Worm (Caenorhabditis elegans): ENCODE results near the gene F27B3.6.

DNA sequence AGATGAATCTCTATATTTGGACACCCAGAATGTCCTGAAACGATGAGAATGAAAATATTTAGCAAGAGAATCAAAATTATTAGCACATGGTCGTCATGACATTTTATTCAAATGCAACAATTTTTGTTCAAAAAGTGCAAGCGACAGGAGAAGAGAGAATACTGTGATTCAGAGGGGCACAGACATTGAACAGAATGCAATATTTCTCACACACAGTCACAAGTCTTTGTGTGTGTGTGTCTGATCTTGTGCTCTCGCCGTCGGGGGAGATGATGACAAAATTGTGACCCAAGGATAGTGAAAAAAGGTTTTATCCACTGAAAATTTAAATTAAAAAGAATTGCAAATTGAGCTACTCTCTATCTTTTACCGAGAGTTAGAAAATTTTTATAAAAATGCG, 24.8 kb upstream of the F27B3.6 start:
- TF ChIP-seq him-1 (tag; optimal IDR thresholded peaks at IDR 0.05) (no peak), W03F9.2 (tag; optimal IDR thresholded peaks at IDR 0.05) (no peak)

All from whole organism, L4/young adult.